Worm (Caenorhabditis elegans): ENCODE data around the gene F55G1.15.

The F55G1.15 gene

ce11 chrIV:7549844-7550243, 48.6 kb upstream of the F55G1.15 start (continued):
- TF ChIP-seq cey-2 (tag; optimal IDR thresholded peaks at IDR 0.05; ENCODE audit: borderline replicate concordance, insufficient read depth) (no peak), mep-1 (tag; optimal IDR thresholded peaks at IDR 0.05) (peak; percentile 68), egl-43 (GFP tag; IDR thresholded peaks at IDR 0.05) (peak; percentile 54; the same call in 1 of the 2 replicates), snpc-1.2 (GFP tag; IDR thresholded peaks at IDR 0.05) (no peak), mxl-3 (GFP tag; optimal IDR thresholded peaks at IDR 0.05) (peak; percentile 74), T20F7.1 (GFP tag; optimal IDR thresholded peaks at IDR 0.05) (no peak), nhr-102 (tag; optimal IDR thresholded peaks at IDR 0.05) (peak; percentile 25), Y5F2A.4 (GFP tag; optimal IDR thresholded peaks at IDR 0.05) (no peak), F37D6.2 (tag; optimal IDR thresholded peaks at IDR 0.05) (no peak), nhr-28 (tag; optimal IDR thresholded peaks at IDR 0.05) (peak; percentile 70), nhr-111 (GFP tag; optimal IDR thresholded peaks at IDR 0.05) (no peak), gei-8 (GFP tag; optimal IDR thresholded peaks at IDR 0.05) (no peak), zip-11 (GFP tag; IDR thresholded peaks at IDR 0.05) (no peak), hlh-30 (tag; optimal IDR thresholded peaks at IDR 0.05; ENCODE audit: insufficient read depth) (peak; percentile 61), ceh-44 (GFP tag; IDR thresholded peaks at IDR 0.05) (no peak), lin-38 (GFP tag; IDR thresholded peaks at IDR 0.05) (peak; percentile 80), jun-1 (tag; optimal IDR thresholded peaks at IDR 0.05) (no peak), ceh-20 (GFP tag; IDR thresholded peaks at IDR 0.05) (no peak), Y48G9A.11 (GFP tag; IDR thresholded peaks at IDR 0.05) (0 out of 2 replicates have a peak, but pooled peaks have one; percentile 21), nhr-237 (tag; optimal IDR thresholded peaks at IDR 0.05) (no peak), zip-2 (tag; optimal IDR thresholded peaks at IDR 0.05) (no peak), Y105C5A.15 (GFP tag; IDR thresholded peaks at IDR 0.05) (no peak), lin-15B (tag; optimal IDR thresholded peaks at IDR 0.05) (no peak), dve-1 (tag; optimal IDR thresholded peaks at IDR 0.05; ENCODE audit: insufficient read depth) (peak; percentile 61), hif-1 (tag; optimal IDR thresholded peaks at IDR 0.05) (peak in 1 of 2 experiments; percentile 8), mes-2 (tag; optimal IDR thresholded peaks at IDR 0.05; ENCODE audit: poor library complexity, severe bottlenecking) (peak; percentile 68), vab-7 (GFP tag; IDR thresholded peaks at IDR 0.05) (0 out of 2 replicates have a peak, but pooled peaks have one; percentile 23), skn-1 (tag; optimal IDR thresholded peaks at IDR 0.05) (no peak), dmd-6 (GFP tag; IDR thresholded peaks at IDR 0.05) (peak; percentile 81), ceh-28 (tag; optimal IDR thresholded peaks at IDR 0.05) (no peak), spr-1 (tag; optimal IDR thresholded peaks at IDR 0.05) (no peak), daf-12 (tag; optimal IDR thresholded peaks at IDR 0.05) (no peak), php-3 (GFP tag; IDR thresholded peaks at IDR 0.05) (no peak; the same call in 1 of the 2 replicates), D1046.2 (GFP tag; IDR thresholded peaks at IDR 0.05) (no peak), zfp-3 (GFP tag; conservative IDR thresholded peaks at IDR 0.05) (no peak), F10B5.3 (tag; optimal IDR thresholded peaks at IDR 0.05) (no peak), zag-1 (tag; optimal IDR thresholded peaks at IDR 0.05) (no peak), ceh-82 (tag; optimal IDR thresholded peaks at IDR 0.05) (no peak)

ce11 chrIV:7547843-7548578, 46.8 kb upstream of the F55G1.15 start, which contains the start of the genes cdd-2 and oef-1:
cdd-2 (minus strand) TSS chrIV:7547893.
oef-1 (plus strand) TSS chrIV:7548417.
- TF ChIP-seq lin-15B (tag; optimal IDR thresholded peaks at IDR 0.05) (no peak), tag-97 (GFP tag; IDR thresholded peaks at IDR 0.05) (no peak), vab-7 (GFP tag; IDR thresholded peaks at IDR 0.05) (peak; percentile 37; the same call in 1 of the 2 replicates), F49E8.2 (tag; optimal IDR thresholded peaks at IDR 0.05; ENCODE audit: borderline replicate concordance) (peak; percentile 92), tra-1 (GFP tag; IDR thresholded peaks at IDR 0.05) (0 out of 2 replicates have a peak, but pooled peaks have one; percentile 30), nhr-25 (tag; optimal IDR thresholded peaks at IDR 0.05; ENCODE audit: borderline replicate concordance, insufficient read depth) (no peak), nhr-11 (tag; optimal IDR thresholded peaks at IDR 0.05) (no peak), snpc-1.2 (GFP tag; IDR thresholded peaks at IDR 0.05) (peak; percentile 85), nhr-76 (tag; optimal IDR thresholded peaks at IDR 0.05) (no peak), dmd-8 (GFP tag; IDR thresholded peaks at IDR 0.05) (no peak), arid-1 (GFP tag; conservative IDR thresholded peaks at IDR 0.05) (0 out of 2 replicates have a peak, but pooled peaks have one; percentile 59), lin-29 (GFP tag; IDR thresholded peaks at IDR 0.05) (no peak), Y48G9A.11 (GFP tag; IDR thresholded peaks at IDR 0.05) (peak; percentile 89), lin-38 (GFP tag; IDR thresholded peaks at IDR 0.05) (peak; percentile 99), unc-130 (GFP tag; optimal IDR thresholded peaks at IDR 0.05) (peak; percentile 70), zag-1 (tag; optimal IDR thresholded peaks at IDR 0.05) (no peak)
